Worm (Caenorhabditis elegans) whole organism, young adult: ENCODE measurements around the gene Y7A5A.7.
A peak's percentile ranks its signal among the peaks of the same experiment; 100 is the strongest.

Experiments used
- B0035.1 ChIP-seq: sonication (generic microtip); optimal IDR thresholded peaks from 2 replicates; lab custom pipeline; 2016; ENCODE audit warnings: missing genetic modification characterization, mild to moderate bottlenecking, missing compliant biosample characterization, missing genotype, missing genetic modification reagents
- B0336.3 ChIP-seq: fragments of 200-800 bp; sonication (Bioruptor generic); IDR thresholded peaks from 2 replicates; pipeline ENCODE4 v1.3.6; 2022; ENCODE audit warnings: missing genetic modification characterization, missing compliant biosample characterization
- C17E4.6 ChIP-seq: fragments of 200-800 bp; sonication (Bioruptor generic); IDR thresholded peaks from 2 replicates; pipeline ENCODE4 v1.3.6; 2022; ENCODE audit warnings: missing genetic modification reagents, missing genetic modification characterization, missing compliant biosample characterization
- F23B12.7 ChIP-seq: sonication (generic microtip); optimal IDR thresholded peaks from 2 replicates; lab custom pipeline; 2017; ENCODE audit warnings: missing genetic modification characterization, mild to moderate bottlenecking, missing compliant biosample characterization, antibody characterized with exemption, moderate library complexity; ENCODE audit not compliant: insufficient read depth
- Y53F4B.3 ChIP-seq: fragments of 200-800 bp; sonication (Bioruptor generic); IDR thresholded peaks from 2 replicates; pipeline ENCODE4 v1.3.6; 2022; ENCODE audit warnings: missing genetic modification reagents, missing genetic modification characterization, missing compliant biosample characterization
- Y56A3A.18 ChIP-seq: fragments of 200-800 bp; sonication (Bioruptor generic); IDR thresholded peaks from 2 replicates; pipeline ENCODE4 v1.3.6; 2022; ENCODE audit warnings: missing genetic modification reagents, missing genetic modification characterization, missing compliant biosample characterization
- Y67H2A.10 ChIP-seq: fragments of 200-800 bp; sonication (Bioruptor generic); conservative IDR thresholded peaks from 2 replicates; pipeline ENCODE4 v1.3.6; 2022; ENCODE audit warnings: missing genetic modification reagents, missing genetic modification characterization, missing compliant biosample characterization
- aptf-3 ChIP-seq: fragments of 200-800 bp; sonication (Bioruptor generic); IDR thresholded peaks from 2 replicates; pipeline ENCODE4 v1.3.6; 2022; ENCODE audit warnings: missing genetic modification characterization, missing compliant biosample characterization
- athp-1 ChIP-seq: sonication (generic microtip); optimal IDR thresholded peaks from 2 replicates; lab custom pipeline; 2017; ENCODE audit warnings: mild to moderate bottlenecking, missing genetic modification characterization, missing compliant biosample characterization
- attf-5 ChIP-seq: fragments of 200-800 bp; sonication (Bioruptor generic); optimal IDR thresholded peaks from 2 replicates; lab custom pipeline; 2018; ENCODE audit warnings: mild to moderate bottlenecking, missing genetic modification characterization, missing compliant biosample characterization
- bed-1 ChIP-seq: fragments of 200-800 bp; sonication (Bioruptor generic); IDR thresholded peaks from 2 replicates; pipeline ENCODE4 v1.3.6; 2022; ENCODE audit warnings: missing genetic modification reagents, missing genetic modification characterization, missing compliant biosample characterization
- cebp-1 ChIP-seq, 2 experiments: fragments of 200-800 bp in 1 of 2; sonication (Bioruptor generic) in 1 of 2; sonication (generic microtip) in 1 of 2; IDR thresholded peaks in 1 of 2; optimal IDR thresholded peaks in 1 of 2; 2 replicates each; pipeline versions ENCODE4 v1.3.6 to Lab custom; 2017 to 2022; ENCODE audit warnings: missing compliant biosample characterization in 2 of 2, missing genetic modification characterization in 2 of 2, mild to moderate bottlenecking in 1 of 2, missing genetic modification reagents in 1 of 2, moderate library complexity in 1 of 2
- cebp-2 ChIP-seq: fragments of 200-800 bp; sonication (Bioruptor generic); IDR thresholded peaks from 2 replicates; pipeline ENCODE4 v1.3.6; 2022; ENCODE audit warnings: missing genetic modification characterization, missing compliant biosample characterization
- ceh-40 ChIP-seq: fragments of 200-800 bp; sonication (Bioruptor generic); IDR thresholded peaks from 2 replicates; pipeline ENCODE4 v1.3.6; 2022; ENCODE audit warnings: missing genetic modification characterization, missing compliant biosample characterization
- ceh-79 ChIP-seq: sonication (generic microtip); optimal IDR thresholded peaks from 2 replicates; lab custom pipeline; 2017; ENCODE audit warnings: mild to moderate bottlenecking, missing genetic modification characterization, missing compliant biosample characterization
- ceh-91 ChIP-seq: fragments of 200-800 bp; sonication (Bioruptor generic); IDR thresholded peaks from 2 replicates; pipeline ENCODE4 v1.3.6; 2022; ENCODE audit warnings: missing genetic modification reagents, missing genetic modification characterization, missing compliant biosample characterization
- dox-1 ChIP-seq: fragments of 200-800 bp; sonication (Bioruptor generic); IDR thresholded peaks from 2 replicates; pipeline ENCODE4 v1.3.6; 2022; ENCODE audit warnings: missing genetic modification reagents, missing genetic modification characterization, missing compliant biosample characterization
- dpff-1 ChIP-seq: sonication (generic microtip); optimal IDR thresholded peaks from 2 replicates; lab custom pipeline; 2017; ENCODE audit warnings: mild to moderate bottlenecking, missing genetic modification characterization, missing compliant biosample characterization
- dpl-1 ChIP-seq: fragments of 150-350 bp; optimal IDR thresholded peaks from 2 replicates; lab custom pipeline; 2014; ENCODE audit warnings: missing biosample characterization, missing genetic modification reagents, missing genetic modification characterization
- egrh-3 ChIP-seq: fragments of 200-800 bp; sonication (Bioruptor generic); IDR thresholded peaks from 2 replicates; pipeline ENCODE4 v1.3.6; 2022; ENCODE audit warnings: missing genetic modification reagents, missing genetic modification characterization, missing compliant biosample characterization
- him-1 ChIP-seq: sonication (generic microtip); optimal IDR thresholded peaks from 2 replicates; lab custom pipeline; 2016; ENCODE audit warnings: missing genotype, missing genetic modification reagents, missing genetic modification characterization, missing compliant biosample characterization
- lag-1 ChIP-seq: fragments of 200-800 bp; sonication (Bioruptor generic); IDR thresholded peaks from 2 replicates; pipeline ENCODE4 v1.3.6; 2022; ENCODE audit warnings: missing genetic modification reagents, missing genetic modification characterization, missing compliant biosample characterization
- let-607 ChIP-seq, 2 experiments: fragments of 200-800 bp in 1 of 2; sonication (Bioruptor generic) in 1 of 2; sonication (generic microtip) in 1 of 2; optimal IDR thresholded peaks; 2 replicates each; lab custom pipeline; 2016 to 2018; ENCODE audit warnings: mild to moderate bottlenecking in 2 of 2, missing compliant biosample characterization in 2 of 2, missing genetic modification characterization in 2 of 2, moderate library complexity in 2 of 2, missing genotype in 1 of 2
- madf-8 ChIP-seq: fragments of 200-800 bp; sonication (Bioruptor generic); conservative IDR thresholded peaks from 2 replicates; pipeline ENCODE4 v1.3.6; 2022; ENCODE audit warnings: missing genetic modification reagents, missing genetic modification characterization, missing compliant biosample characterization
- nfya-1 ChIP-seq: sonication (generic microtip); optimal IDR thresholded peaks from 2 replicates; lab custom pipeline; 2017; ENCODE audit warnings: antibody characterized with exemption, missing compliant biosample characterization, missing genetic modification characterization, borderline replicate concordance; ENCODE audit not compliant: insufficient read depth
- rcor-1 ChIP-seq: fragments of 200-800 bp; sonication (Bioruptor generic); IDR thresholded peaks from 2 replicates; pipeline ENCODE4 v1.3.6; 2022; ENCODE audit warnings: missing genetic modification reagents, missing genetic modification characterization, missing compliant biosample characterization
- rec-8 ChIP-seq, 2 experiments: sonication (generic microtip); optimal IDR thresholded peaks; 2 replicates each; lab custom pipeline; 2016; ENCODE audit warnings: mild to moderate bottlenecking in 2 of 2, missing genetic modification characterization in 2 of 2, missing genetic modification reagents in 2 of 2, missing genotype in 2 of 2, missing biosample characterization in 1 of 2, missing compliant biosample characterization in 1 of 2, moderate library complexity in 1 of 2
- repo-1 ChIP-seq: sonication (generic microtip); optimal IDR thresholded peaks from 2 replicates; lab custom pipeline; 2017; ENCODE audit warnings: mild to moderate bottlenecking, missing genetic modification characterization, missing compliant biosample characterization
- snpc-1.3 ChIP-seq: sonication (generic microtip); optimal IDR thresholded peaks from 2 replicates; lab custom pipeline; 2017; ENCODE audit warnings: missing genetic modification characterization, mild to moderate bottlenecking, missing compliant biosample characterization, antibody characterized with exemption, moderate library complexity, missing genotype, missing genetic modification reagents; ENCODE audit not compliant: insufficient read depth
- snpc-4 ChIP-seq, 5 experiments: fragments of 150-350 bp in 1 of 5; sonication (generic microtip) in 4 of 5; optimal IDR thresholded peaks; 2 replicates each; lab custom pipeline; 2014 to 2018; ENCODE audit warnings: missing genetic modification characterization in 5 of 5, missing biosample characterization in 3 of 5, antibody characterized with exemption in 2 of 5, mild to moderate bottlenecking in 2 of 5, missing compliant biosample characterization in 2 of 5, missing genotype in 2 of 5, moderate library complexity in 2 of 5, missing genetic modification reagents in 1 of 5
- xnd-1 ChIP-seq: sonication (generic microtip); optimal IDR thresholded peaks from 2 replicates; lab custom pipeline; 2016; ENCODE audit warnings: missing genotype, missing genetic modification reagents, missing genetic modification characterization, missing compliant biosample characterization
- ztf-18 ChIP-seq: sonication (generic microtip); optimal IDR thresholded peaks from 2 replicates; lab custom pipeline; 2016; ENCODE audit warnings: missing genotype, mild to moderate bottlenecking, missing genetic modification characterization, missing compliant biosample characterization

The Y7A5A.7 gene

DNA sequence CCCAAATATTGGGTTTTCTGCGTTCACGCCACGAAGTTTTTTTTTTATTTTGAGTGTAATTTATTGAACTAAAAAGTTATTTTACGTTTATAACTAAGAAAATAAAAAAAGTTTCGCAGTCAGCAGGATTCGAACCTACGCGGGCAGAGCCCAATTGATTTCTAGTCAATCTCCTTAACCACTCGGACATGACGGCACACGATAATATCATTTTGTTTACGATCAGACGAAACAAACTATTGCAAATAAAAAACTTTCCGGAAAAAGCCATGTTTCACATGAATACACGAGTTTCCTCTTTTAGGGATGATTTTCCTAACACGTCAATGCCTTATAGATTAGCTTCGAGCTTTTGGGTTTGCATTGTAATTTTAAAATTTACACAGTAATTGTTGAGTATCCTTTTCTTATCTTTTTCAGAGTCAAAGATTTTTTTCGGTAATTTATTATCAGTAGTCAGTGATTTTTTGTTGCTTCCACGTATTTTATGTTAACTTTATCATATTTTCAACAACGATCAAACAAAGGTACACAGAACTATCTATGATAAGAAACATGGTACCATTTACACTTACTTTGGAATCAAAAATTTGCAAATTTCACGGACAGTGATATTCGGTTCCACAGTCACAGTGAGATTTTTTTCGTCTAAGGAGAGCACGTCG lies 33.9 kb downstream of the Y7A5A.7 start (continued):
- no peak for TF ChIP-seq snpc-1.3 (tag; lab: Kevin White, UChicago)
- no peak for TF ChIP-seq ztf-18
- TF ChIP-seq, all 124 proteins: peak for 5

DNA sequence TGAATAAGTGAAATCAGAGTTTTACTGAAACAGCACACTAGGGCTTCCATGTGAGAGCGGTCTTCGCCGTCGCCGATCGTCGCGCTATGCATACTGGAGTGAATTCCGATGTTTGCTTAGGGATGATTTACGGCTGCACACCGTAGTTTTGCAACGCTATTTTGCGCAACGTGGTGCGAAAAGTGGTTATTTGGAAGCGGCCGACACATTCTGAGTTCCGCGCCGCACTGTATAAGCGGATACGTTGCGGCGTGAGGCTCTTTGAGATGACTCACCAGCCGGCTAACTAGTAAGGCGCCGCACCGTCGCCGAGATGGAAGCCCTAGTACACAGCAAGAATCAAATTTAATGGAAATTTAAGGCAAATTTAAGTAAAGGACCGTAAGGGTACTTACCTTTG lies 35.4 kb downstream of the Y7A5A.7 start:
- TF ChIP-seq rcor-1 (no peak), Y56A3A.18 (no peak), Y67H2A.10 (GFP tag; lab: Robert Waterston, UW) (no peak), repo-1 (no peak), snpc-1.3 (tag; lab: Kevin White, UChicago) (no peak), bed-1 (no peak), snpc-4 (GFP tag; optimal IDR thresholded peaks at IDR 0.05; lab: Kevin White, UChicago) (no peak), snpc-4 (tag; optimal IDR thresholded peaks at IDR 0.05; lab: Kevin White, UChicago) (peak in 2 of 4 experiments; percentile 54 to 79)

DNA sequence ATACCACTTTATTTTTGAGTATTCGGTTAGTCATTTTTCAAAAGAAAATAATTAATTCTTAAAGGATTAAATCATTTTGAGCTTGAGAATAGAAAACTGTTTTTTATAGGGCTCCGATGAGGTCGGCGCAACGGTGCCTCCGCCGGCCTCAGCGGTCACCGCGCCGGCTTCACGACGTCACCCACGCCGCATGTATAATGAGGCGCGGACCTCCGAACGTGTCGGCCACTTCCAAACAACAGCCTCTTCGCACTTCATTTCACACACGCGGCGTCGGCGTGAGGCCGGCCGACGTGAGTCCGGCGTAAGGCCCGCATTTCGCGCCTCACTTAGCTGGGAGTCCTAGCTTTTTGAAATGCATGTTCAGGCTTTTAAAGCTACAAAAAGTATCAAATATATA lies 37.1 kb downstream of the Y7A5A.7 start:
- TF ChIP-seq aptf-3 (GFP tag; lab: Robert Waterston, UW) (no peak), egrh-3 (GFP tag; lab: Robert Waterston, UW) (peak; percentile 62; the same call in 1 of the 2 replicates), snpc-4 (GFP tag; optimal IDR thresholded peaks at IDR 0.05; lab: Kevin White, UChicago) (no peak), snpc-4 (tag; optimal IDR thresholded peaks at IDR 0.05; lab: Kevin White, UChicago) (peak in 2 of 4 experiments; percentile 31 to 35)

DNA sequence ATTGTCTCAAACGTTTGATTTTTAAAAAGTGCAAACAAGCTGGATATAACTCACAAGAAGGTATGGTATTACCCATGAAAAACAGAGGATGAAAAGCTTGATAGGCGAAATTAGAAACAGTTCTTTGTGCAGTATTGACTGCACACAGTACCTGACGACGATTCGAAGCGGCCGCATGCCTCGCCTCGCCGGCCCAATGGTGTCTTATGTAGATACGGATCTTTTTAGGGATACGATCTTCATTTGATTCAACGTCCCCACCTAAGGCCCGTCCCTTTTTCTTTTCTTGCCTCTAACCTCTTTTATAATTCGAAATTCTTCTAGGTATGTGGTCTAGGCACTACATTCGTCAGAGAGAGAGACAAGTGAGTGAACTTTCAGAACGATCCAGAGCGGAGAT lies 37.8 kb downstream of the Y7A5A.7 start, which contains the start of gene bus-17:
Gene bus-17 (minus strand): TSS at position 208 of the 400 bp plus-strand sequence.
- TF ChIP-seq xnd-1 (no peak), lag-1 (no peak), aptf-3 (GFP tag; lab: Robert Waterston, UW) (no peak), ceh-91 (GFP tag; lab: Robert Waterston, UW) (no peak), B0035.1 (no peak), nfya-1 (tag; lab: Kevin White, UChicago) (no peak), Y53F4B.3 (no peak), ceh-79 (tag; lab: Kevin White, UChicago) (no peak), dpff-1 (tag; lab: Kevin White, UChicago) (no peak), dpl-1 (GFP tag; lab: Kevin White, UChicago) (no peak), F23B12.7 (tag; lab: Kevin White, UChicago) (no peak), cebp-1 (GFP tag; IDR thresholded peaks at IDR 0.05; lab: Robert Waterston, UW) (no peak), cebp-1 (tag; optimal IDR thresholded peaks at IDR 0.05; lab: Kevin White, UChicago) (no peak)
- TF ChIP-seq, all 124 proteins: peak for 0

DNA sequence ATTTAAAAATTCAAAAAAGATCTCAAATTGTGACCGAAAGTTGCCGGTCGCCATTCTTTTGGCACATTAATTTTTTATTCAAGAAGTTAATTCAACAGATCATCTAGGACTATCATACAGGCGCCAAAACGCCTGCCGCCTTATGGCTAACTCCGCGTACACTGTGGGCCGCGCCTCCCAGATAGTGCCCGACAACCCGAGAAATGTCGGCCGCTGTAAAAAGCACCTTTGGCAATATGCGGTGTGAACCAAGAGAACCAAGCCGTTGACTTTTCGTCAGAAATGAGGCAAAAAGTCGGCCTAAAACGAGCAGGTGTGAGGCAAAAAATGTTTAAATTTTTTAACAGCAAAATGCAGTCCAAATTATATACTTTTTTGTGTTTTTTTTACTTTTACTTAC lies 44.8 kb downstream of the Y7A5A.7 start:
- TF ChIP-seq rec-8 (tag; optimal IDR thresholded peaks at IDR 0.05; lab: Kevin White, UChicago) (no peak), snpc-4 (GFP tag; optimal IDR thresholded peaks at IDR 0.05; lab: Kevin White, UChicago) (no peak), snpc-4 (tag; optimal IDR thresholded peaks at IDR 0.05; lab: Kevin White, UChicago) (peak in 2 of 4 experiments; percentile 53 to 69)

DNA sequence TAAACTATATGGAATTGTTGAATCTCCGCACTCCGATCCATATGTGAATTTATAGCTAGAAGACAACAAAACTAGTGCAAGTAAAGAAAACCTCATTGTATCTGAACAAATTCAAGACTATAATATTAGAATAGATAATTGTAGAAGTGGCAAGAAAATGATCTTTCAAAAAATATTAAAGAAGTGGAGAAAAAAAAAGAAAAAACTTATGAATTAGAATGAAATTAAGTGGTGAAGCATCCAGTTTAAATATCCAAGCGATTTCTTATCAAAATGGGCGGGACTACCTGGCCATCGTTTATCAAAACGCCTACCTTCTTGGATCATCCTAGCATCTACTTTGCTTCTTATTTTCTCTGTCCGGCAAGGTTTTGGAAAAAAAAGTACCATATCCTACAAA lies 46.8 kb downstream of the Y7A5A.7 start, which contains the start of gene wrt-4:
Gene wrt-4 (minus strand): TSS at position 101 of the 400 bp plus-strand sequence.
- TF ChIP-seq ceh-40 = no peak
- TF ChIP-seq C17E4.6 (GFP tag; lab: Robert Waterston, UW) = no peak
- TF ChIP-seq dox-1 (GFP tag; lab: Robert Waterston, UW) = no peak
- TF ChIP-seq B0336.3 (GFP tag; lab: Robert Waterston, UW) = no peak
- no peak for TF ChIP-seq madf-8 (GFP tag; lab: Robert Waterston, UW)
- TF ChIP-seq attf-5 (GFP tag; lab: Kevin White, UChicago) = no peak
- no peak for TF ChIP-seq let-607 (tag; optimal IDR thresholded peaks at IDR 0.05; lab: Kevin White, UChicago)
- TF ChIP-seq athp-1 = no peak
- no peak for TF ChIP-seq him-1 (tag; lab: Kevin White, UChicago)
- no peak for TF ChIP-seq cebp-2 (GFP tag; lab: Robert Waterston, UW)
